Worm (Caenorhabditis elegans): Measurements from ENCODE around the gene nhr-12.

nhr-12 gene

DNA sequence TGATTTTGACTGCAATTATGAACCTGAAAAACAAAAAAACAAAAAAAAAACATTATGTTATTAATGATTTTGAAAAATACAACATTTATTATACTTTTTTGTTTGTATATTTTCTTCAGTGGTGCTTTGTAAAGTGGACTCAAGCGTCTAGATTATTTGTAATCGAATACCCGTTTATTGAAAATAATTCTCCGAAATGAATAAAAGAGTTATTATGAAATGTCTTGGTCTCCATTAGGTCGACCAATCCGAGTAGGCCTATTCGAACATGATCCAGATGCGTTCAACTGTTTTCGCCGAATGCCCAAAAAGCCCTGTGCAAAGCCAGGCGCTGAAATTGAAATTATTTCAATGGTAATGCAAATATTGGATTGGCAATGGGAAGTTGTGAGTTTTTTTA is 33.6 kb upstream of the nhr-12 start, which contains the start of gene C08B6.5:
TSS of gene C08B6.5 (plus strand) at position 301 of the 400 bp plus-strand sequence.
- no peak for TF ChIP-seq ceh-16 (tag; optimal IDR thresholded peaks at IDR 0.05)
- TF ChIP-seq daf-12 (tag; optimal IDR thresholded peaks at IDR 0.05): no peak
- no peak for TF ChIP-seq unc-39 (tag; optimal IDR thresholded peaks at IDR 0.05)
- TF ChIP-seq ceh-28 (tag; optimal IDR thresholded peaks at IDR 0.05): no peak
- no peak for TF ChIP-seq nhr-11 (tag; optimal IDR thresholded peaks at IDR 0.05)
- TF ChIP-seq jun-1 (tag; optimal IDR thresholded peaks at IDR 0.05): no peak
- no peak for TF ChIP-seq nhr-25 (tag; optimal IDR thresholded peaks at IDR 0.05)
- no peak for TF ChIP-seq lsy-12 (tag; optimal IDR thresholded peaks at IDR 0.05)
- TF ChIP-seq egl-27 (tag; optimal IDR thresholded peaks at IDR 0.05): no peak
- no peak for TF ChIP-seq nfya-1 (tag; optimal IDR thresholded peaks at IDR 0.05; ENCODE audit: insufficient read depth)
- TF ChIP-seq elt-3 (tag; optimal IDR thresholded peaks at IDR 0.05): no peak
- TF ChIP-seq eor-1 (tag; optimal IDR thresholded peaks at IDR 0.05): no peak
- no peak for TF ChIP-seq nhr-28 (tag; optimal IDR thresholded peaks at IDR 0.05)
- no peak for TF ChIP-seq fkh-2 (tag; optimal IDR thresholded peaks at IDR 0.05)
- TF ChIP-seq pqm-1 (tag; optimal IDR thresholded peaks at IDR 0.05): no peak
- TF ChIP-seq nhr-23 (tag; optimal IDR thresholded peaks at IDR 0.05): no peak

DNA sequence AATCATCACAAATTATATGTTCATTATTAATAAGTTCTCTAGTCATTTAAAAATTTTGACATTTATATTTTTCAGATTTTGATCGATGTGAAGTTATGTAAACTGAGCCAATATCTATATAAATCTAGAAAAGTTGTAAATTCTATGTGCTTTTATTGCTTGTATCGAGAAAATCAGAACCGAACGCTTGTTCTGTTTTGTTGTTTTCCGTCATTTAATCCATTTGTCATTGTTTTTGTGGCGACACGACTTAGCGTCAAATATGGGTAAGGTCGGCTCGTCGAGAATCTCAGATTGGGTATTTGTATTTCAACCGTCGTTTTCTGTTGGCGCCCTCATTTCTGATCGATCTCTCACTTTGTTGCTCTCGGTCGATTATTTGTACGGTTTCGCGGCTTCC is 30.5 kb upstream of the nhr-12 start, which contains the start of gene cht-5:
TSS of gene cht-5 (plus strand) at position 301 of the 400 bp plus-strand sequence.
- TF ChIP-seq fkh-2 (tag; optimal IDR thresholded peaks at IDR 0.05) (no peak), egl-27 (tag; optimal IDR thresholded peaks at IDR 0.05) (no peak), pqm-1 (tag; optimal IDR thresholded peaks at IDR 0.05) (no peak), nhr-237 (tag; optimal IDR thresholded peaks at IDR 0.05) (no peak), lin-39 (tag; optimal IDR thresholded peaks at IDR 0.05) (no peak), elt-2 (tag; optimal IDR thresholded peaks at IDR 0.05) (no peak), lsy-12 (tag; optimal IDR thresholded peaks at IDR 0.05) (no peak), nhr-11 (tag; optimal IDR thresholded peaks at IDR 0.05) (no peak), unc-62 (GFP tag; optimal IDR thresholded peaks at IDR 0.05) (no peak), aly-2 (tag; optimal IDR thresholded peaks at IDR 0.05) (no peak)

DNA sequence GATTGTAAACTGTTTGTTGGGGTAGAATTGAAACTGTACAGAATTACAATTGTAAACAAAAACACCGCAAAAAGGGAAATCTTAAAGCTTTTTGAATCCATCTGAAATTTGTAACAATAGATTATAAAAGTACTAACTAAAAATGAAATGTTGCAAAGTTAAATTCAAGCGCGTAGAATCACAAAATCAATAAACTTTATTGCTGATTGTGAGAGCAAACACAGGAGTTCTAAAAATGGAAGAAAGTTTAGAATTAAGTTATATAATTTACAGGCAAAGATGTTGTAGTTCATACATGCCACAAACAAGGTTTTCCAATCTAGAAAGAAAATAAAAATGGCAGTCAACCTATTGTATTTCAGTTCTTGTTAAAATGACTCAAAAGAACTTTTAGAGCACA is 28.3 kb upstream of the nhr-12 start, which contains the start of gene C08B6.3:
TSS of gene C08B6.3 (minus strand) at position 101 of the 400 bp plus-strand sequence.
- TF ChIP-seq nhr-67 (tag; optimal IDR thresholded peaks at IDR 0.05) (no peak), nhr-25 (tag; optimal IDR thresholded peaks at IDR 0.05) (no peak), jun-1 (tag; optimal IDR thresholded peaks at IDR 0.05) (no peak), mdl-1 (tag; optimal IDR thresholded peaks at IDR 0.05) (no peak)

DNA sequence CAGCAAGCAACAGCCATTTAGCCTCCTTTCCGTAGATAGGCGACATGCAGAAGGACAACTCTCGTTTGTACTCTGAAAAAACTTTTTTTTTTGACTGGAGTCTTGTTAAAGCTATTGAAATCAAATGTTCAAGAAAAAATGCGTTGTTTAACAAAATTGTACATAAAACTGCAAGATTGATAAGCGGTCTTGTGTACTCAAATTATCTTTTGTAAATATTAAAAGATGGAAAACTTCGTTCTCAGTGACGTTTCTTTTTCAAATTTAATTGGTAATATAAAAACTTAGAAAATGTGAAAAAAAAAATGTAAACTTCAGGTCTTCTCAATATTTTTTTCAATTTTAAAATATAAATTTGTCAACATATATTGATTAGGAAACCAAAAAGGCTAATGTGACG is 27.3 kb upstream of the nhr-12 start:
- TF ChIP-seq elt-3 (tag; optimal IDR thresholded peaks at IDR 0.05): no peak
- no peak for TF ChIP-seq skn-1 (tag; optimal IDR thresholded peaks at IDR 0.05)
- TF ChIP-seq nhr-28 (tag; optimal IDR thresholded peaks at IDR 0.05): no peak
- TF ChIP-seq pha-4 (tag; optimal IDR thresholded peaks at IDR 0.05): peak; percentile 63
- TF ChIP-seq nhr-25 (tag; optimal IDR thresholded peaks at IDR 0.05): no peak
- TF ChIP-seq pqm-1 (tag; optimal IDR thresholded peaks at IDR 0.05): peak; percentile 5
- TF ChIP-seq elt-2 (tag; optimal IDR thresholded peaks at IDR 0.05): peak; percentile 42

DNA sequence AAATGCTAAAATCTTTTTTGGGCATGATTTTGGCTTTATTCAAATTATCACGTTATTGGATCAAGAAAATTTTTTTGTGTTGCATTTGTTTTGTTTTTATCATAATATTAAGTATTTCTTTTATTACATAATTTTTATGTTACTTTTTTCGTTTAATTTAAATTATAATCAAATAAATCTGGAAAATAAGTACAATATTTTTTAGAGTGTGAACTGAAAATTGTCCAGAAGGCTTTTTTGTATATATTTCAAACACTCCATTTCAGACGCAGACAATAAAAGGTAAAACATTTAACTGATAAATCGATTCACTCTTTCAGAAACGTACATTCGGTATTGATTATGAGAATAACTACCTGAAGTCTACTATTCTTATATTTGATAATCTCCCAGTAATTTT is 23.5 kb upstream of the nhr-12 start, which contains the start of gene C08B6.11:
TSS of gene C08B6.11 (plus strand) at position 301 of the 400 bp plus-strand sequence.
- TF ChIP-seq fkh-2 (tag; optimal IDR thresholded peaks at IDR 0.05) (no peak), ztf-4 (tag; optimal IDR thresholded peaks at IDR 0.05) (no peak), nhr-28 (tag; optimal IDR thresholded peaks at IDR 0.05) (no peak), mdl-1 (tag; optimal IDR thresholded peaks at IDR 0.05) (no peak)

DNA sequence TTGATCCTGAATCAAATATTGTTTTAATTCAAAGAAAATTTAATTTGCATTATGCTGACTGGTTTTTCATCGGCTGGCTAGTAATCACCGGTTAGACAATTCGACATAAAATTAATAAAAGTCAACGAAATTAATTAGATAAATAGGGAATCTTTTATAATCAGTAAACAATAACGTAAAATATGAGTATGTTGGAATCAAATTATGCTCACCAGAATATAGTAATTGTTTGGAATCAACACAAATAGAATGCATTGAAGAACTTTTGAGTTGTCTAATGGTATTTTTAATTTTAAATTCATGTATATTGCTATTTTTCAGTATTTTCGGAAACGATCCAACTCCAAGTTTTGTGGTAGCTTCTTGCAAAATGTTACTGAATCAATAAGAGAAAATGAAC is 21.6 kb upstream of the nhr-12 start, which contains the start of gene C08B6.2:
TSS of gene C08B6.2 (plus strand) at position 301 of the 400 bp plus-strand sequence.
- TF ChIP-seq fos-1 (tag; optimal IDR thresholded peaks at IDR 0.05): no peak
- no peak for TF ChIP-seq nhr-237 (tag; optimal IDR thresholded peaks at IDR 0.05)
- no peak for TF ChIP-seq nhr-76 (tag; optimal IDR thresholded peaks at IDR 0.05)
- no peak for TF ChIP-seq elt-2 (tag; optimal IDR thresholded peaks at IDR 0.05)
- TF ChIP-seq nhr-28 (tag; optimal IDR thresholded peaks at IDR 0.05): no peak
- TF ChIP-seq nhr-67 (tag; optimal IDR thresholded peaks at IDR 0.05): no peak
- no peak for TF ChIP-seq nhr-43 (tag; optimal IDR thresholded peaks at IDR 0.05; ENCODE audit: poor library complexity, severe bottlenecking)
- no peak for TF ChIP-seq ceh-82 (tag; optimal IDR thresholded peaks at IDR 0.05)
- TF ChIP-seq ama-1 (optimal IDR thresholded peaks at IDR 0.05): no peak
- no peak for TF ChIP-seq nhr-12 (tag; optimal IDR thresholded peaks at IDR 0.05)
